Worm (Caenorhabditis elegans) whole organism, L2 larva: ENCODE results near the gene ints-11.

ENCODE experiments used
- blmp-1 ChIP-seq: sonication (generic microtip); optimal IDR thresholded peaks from 2 replicates; lab custom pipeline; 2017; ENCODE audit warnings: missing genetic modification characterization, mild to moderate bottlenecking, missing compliant biosample characterization, antibody characterized with exemption, moderate library complexity; ENCODE audit not compliant: insufficient read depth
- fos-1 ChIP-seq: fragments of 150-350 bp; optimal IDR thresholded peaks from 2 replicates; lab custom pipeline; 2014; ENCODE audit warnings: missing biosample characterization, missing genetic modification characterization
- lin-11 ChIP-seq: fragments of 150-350 bp; sonication (generic microtip); optimal IDR thresholded peaks from 2 replicates; lab custom pipeline; 2014; ENCODE audit warnings: missing biosample characterization, missing genetic modification characterization, inconsistent platforms, mixed read lengths
- lin-39 ChIP-seq: fragments of 150-350 bp; optimal IDR thresholded peaks from 2 replicates; lab custom pipeline; 2014; ENCODE audit warnings: missing biosample characterization, missing genetic modification reagents, missing genetic modification characterization
- lsy-2 ChIP-seq, 2 experiments: fragments of 150-350 bp in 1 of 2; sonication (generic microtip) in 1 of 2; optimal IDR thresholded peaks; 2 replicates each; lab custom pipeline; 2014 to 2017; ENCODE audit warnings: missing biosample characterization in 2 of 2, missing genetic modification characterization in 2 of 2
- mbf-1 ChIP-seq: sonication (generic microtip); optimal IDR thresholded peaks from 2 replicates; lab custom pipeline; 2017; ENCODE audit warnings: missing biosample characterization, missing genetic modification characterization
- mdl-1 ChIP-seq, 2 experiments: fragments of 150-350 bp in 1 of 2; sonication (generic microtip) in 1 of 2; optimal IDR thresholded peaks; 2 replicates each; lab custom pipeline; 2017; ENCODE audit warnings: missing biosample characterization in 2 of 2, missing genetic modification characterization in 2 of 2
- nhr-237 ChIP-seq: fragments of 150-350 bp; optimal IDR thresholded peaks from 2 replicates; lab custom pipeline; 2014; ENCODE audit warnings: missing biosample characterization, missing genetic modification characterization
- nhr-6 ChIP-seq: fragments of 150-350 bp; optimal IDR thresholded peaks from 2 replicates; lab custom pipeline; 2014; ENCODE audit warnings: missing biosample characterization, missing genetic modification characterization
- unc-62 ChIP-seq: fragments of 150-350 bp; optimal IDR thresholded peaks from 2 replicates; lab custom pipeline; 2014; ENCODE audit warnings: missing biosample characterization, missing genetic modification reagents, missing genetic modification characterization
- ztf-11 ChIP-seq: sonication (generic microtip); optimal IDR thresholded peaks from 2 replicates; lab custom pipeline; 2017; ENCODE audit warnings: missing biosample characterization, missing genetic modification characterization
- ztf-4 ChIP-seq: fragments of 150-350 bp; optimal IDR thresholded peaks from 2 replicates; lab custom pipeline; 2014; ENCODE audit warnings: missing biosample characterization, missing genetic modification characterization

ce11 chrII:8173449-8173848, 30.2 kb upstream of the ints-11 start, which contains the start of the genes decr-1.3 and T05C12.1:
- TF ChIP-seq unc-62 (GFP tag; lab: Kevin White, UChicago) (no peak), lin-39 (tag; lab: Kevin White, UChicago) (no peak), fos-1 (no peak), nhr-237 (tag; lab: Kevin White, UChicago) (no peak), blmp-1 (no peak), lsy-2 (tag; optimal IDR thresholded peaks at IDR 0.05; lab: Kevin White, UChicago) (no peak), ztf-11 (tag; lab: Kevin White, UChicago) (no peak), ztf-4 (no peak), mbf-1 (tag; lab: Kevin White, UChicago) (no peak), mdl-1 (tag; optimal IDR thresholded peaks at IDR 0.05; lab: Kevin White, UChicago) (no peak), lin-11 (no peak), nhr-6 (tag; lab: Kevin White, UChicago) (no peak)
